Worm (Caenorhabditis elegans) whole organism, L4 larva: ENCODE data around the gene dmsr-15.

ENCODE experiments used
- F37D6.2 ChIP-seq: sonication (generic microtip); optimal IDR thresholded peaks from 2 replicates; lab custom pipeline; 2016; ENCODE audit warnings: mild to moderate bottlenecking, missing genetic modification characterization, missing compliant biosample characterization
- F44E2.7 ChIP-seq: fragments of 200-800 bp; sonication (Bioruptor generic); IDR thresholded peaks from 2 replicates; pipeline ENCODE4 v2.1.2; 2022; ENCODE audit warnings: missing genetic modification characterization, missing compliant biosample characterization
- ZK337.2 ChIP-seq: fragments of 200-800 bp; sonication (Bioruptor generic); IDR thresholded peaks from 2 replicates; pipeline ENCODE4 v1.3.6; 2022; ENCODE audit warnings: missing genetic modification reagents, missing genetic modification characterization, missing compliant biosample characterization
- aha-1 ChIP-seq: fragments of 150-350 bp; peaks from one replicate; lab custom pipeline; 2014; ENCODE audit warnings: missing biosample characterization, missing genetic modification characterization
- ama-1 ChIP-seq: fragments of 150-350 bp; optimal IDR thresholded peaks from 2 replicates; lab custom pipeline; 2014; ENCODE audit warnings: inconsistent platforms, mixed read lengths
- arid-1 ChIP-seq: fragments of 200-800 bp; sonication (Bioruptor generic); conservative IDR thresholded peaks from 2 replicates; pipeline ENCODE4 v1.3.6; 2022; ENCODE audit warnings: missing genetic modification reagents, missing genetic modification characterization, missing compliant biosample characterization
- attf-4 ChIP-seq: sonication (generic microtip); optimal IDR thresholded peaks from 3 replicates; lab custom pipeline; 2017; ENCODE audit warnings: missing biosample characterization, missing genetic modification characterization
- ceh-20 ChIP-seq: fragments of 200-800 bp; sonication (Bioruptor generic); IDR thresholded peaks from 2 replicates; pipeline ENCODE4 v1.3.6; 2022; ENCODE audit warnings: missing genetic modification reagents, missing genetic modification characterization, missing compliant biosample characterization
- ceh-28 ChIP-seq: fragments of 150-350 bp; optimal IDR thresholded peaks from 2 replicates; lab custom pipeline; 2014; ENCODE audit warnings: missing biosample characterization, missing genetic modification reagents, missing genetic modification characterization
- ces-1 ChIP-seq: fragments of 150-350 bp; sonication (generic microtip); optimal IDR thresholded peaks from 4 replicates; lab custom pipeline; 2014; ENCODE audit warnings: missing biosample characterization, missing genetic modification reagents, missing genetic modification characterization
- cey-2 ChIP-seq: sonication (generic microtip); optimal IDR thresholded peaks from 3 replicates; lab custom pipeline; 2017; ENCODE audit warnings: missing genetic modification characterization, mild to moderate bottlenecking, missing compliant biosample characterization, antibody characterized with exemption, borderline replicate concordance; ENCODE audit not compliant: insufficient read depth
- dmd-8 ChIP-seq: fragments of 200-800 bp; sonication (Bioruptor generic); IDR thresholded peaks from 2 replicates; pipeline ENCODE4 v1.3.6; 2022; ENCODE audit warnings: missing genetic modification characterization, missing compliant biosample characterization
- dve-1 ChIP-seq: sonication (generic microtip); optimal IDR thresholded peaks from 2 replicates; lab custom pipeline; 2017; ENCODE audit warnings: antibody characterized with exemption, mild to moderate bottlenecking, missing genetic modification characterization, missing compliant biosample characterization; ENCODE audit not compliant: insufficient read depth
- egl-43 ChIP-seq: fragments of 200-800 bp; sonication (Bioruptor generic); IDR thresholded peaks from 2 replicates; pipeline ENCODE4 v1.3.6; 2022; ENCODE audit warnings: missing genetic modification reagents, missing genetic modification characterization, missing compliant biosample characterization
- fkh-10 ChIP-seq: fragments of 150-350 bp; optimal IDR thresholded peaks from 2 replicates; lab custom pipeline; 2014; ENCODE audit warnings: missing biosample characterization, missing genetic modification reagents, missing genetic modification characterization
- gei-8 ChIP-seq: fragments of 200-800 bp; sonication (Bioruptor generic); optimal IDR thresholded peaks from 2 replicates; lab custom pipeline; 2018; ENCODE audit warnings: mild to moderate bottlenecking, missing genetic modification characterization, missing compliant biosample characterization
- hlh-30 ChIP-seq: sonication (generic microtip); optimal IDR thresholded peaks from 2 replicates; lab custom pipeline; 2017; ENCODE audit warnings: antibody characterized with exemption, mild to moderate bottlenecking, missing genetic modification characterization, missing compliant biosample characterization; ENCODE audit not compliant: insufficient read depth
- hmg-1.1 ChIP-seq: fragments of 200-800 bp; sonication (Bioruptor generic); IDR thresholded peaks from 2 replicates; pipeline ENCODE4 v1.3.6; 2022; ENCODE audit warnings: missing genetic modification reagents, missing genetic modification characterization, missing compliant biosample characterization
- jun-1 ChIP-seq: fragments of 150-350 bp; optimal IDR thresholded peaks from 2 replicates; lab custom pipeline; 2014; ENCODE audit warnings: missing biosample characterization, missing genetic modification reagents, missing genetic modification characterization
- lin-1 ChIP-seq: fragments of 200-800 bp; sonication (Bioruptor generic); IDR thresholded peaks from 2 replicates; pipeline ENCODE4 v1.3.6; 2022; ENCODE audit warnings: missing genetic modification reagents, missing genetic modification characterization, missing compliant biosample characterization
- lin-29 ChIP-seq: fragments of 200-800 bp; sonication (Bioruptor generic); IDR thresholded peaks from 2 replicates; pipeline ENCODE4 v1.3.6; 2022; ENCODE audit warnings: missing genetic modification reagents, missing genetic modification characterization, missing compliant biosample characterization
- mdl-1 ChIP-seq, 2 experiments: fragments of 150-350 bp in 1 of 2; sonication (generic microtip) in 1 of 2; optimal IDR thresholded peaks; 2 replicates each; lab custom pipeline; 2014 to 2017; ENCODE audit warnings: missing biosample characterization in 2 of 2, missing genetic modification characterization in 2 of 2
- mep-1 ChIP-seq: fragments of 150-350 bp; sonication (generic microtip); optimal IDR thresholded peaks from 3 replicates; lab custom pipeline; 2014; ENCODE audit warnings: missing biosample characterization, missing genetic modification characterization
- nhr-10 ChIP-seq: fragments of 150-350 bp; optimal IDR thresholded peaks from 2 replicates; lab custom pipeline; 2014; ENCODE audit warnings: missing biosample characterization, missing genetic modification characterization
- nhr-11 ChIP-seq: fragments of 150-350 bp; optimal IDR thresholded peaks from 2 replicates; lab custom pipeline; 2014; ENCODE audit warnings: missing biosample characterization, missing genetic modification characterization
- nhr-28 ChIP-seq: fragments of 150-350 bp; optimal IDR thresholded peaks from 2 replicates; lab custom pipeline; 2014; ENCODE audit warnings: missing biosample characterization, missing genetic modification characterization
- nhr-41 ChIP-seq: fragments of 200-800 bp; sonication (Bioruptor generic); IDR thresholded peaks from 2 replicates; pipeline ENCODE4 v1.3.6; 2022; ENCODE audit warnings: missing genetic modification reagents, missing genetic modification characterization, missing compliant biosample characterization
- nhr-48 ChIP-seq: sonication (generic microtip); optimal IDR thresholded peaks from 2 replicates; lab custom pipeline; 2016; ENCODE audit warnings: mild to moderate bottlenecking, missing genetic modification characterization, missing compliant biosample characterization
- nhr-77 ChIP-seq: fragments of 150-350 bp; optimal IDR thresholded peaks from 2 replicates; lab custom pipeline; 2014; ENCODE audit warnings: missing biosample characterization, missing genetic modification characterization
- pqm-1 ChIP-seq: sonication (generic microtip); optimal IDR thresholded peaks from 2 replicates; lab custom pipeline; 2017; ENCODE audit warnings: missing biosample characterization, missing genetic modification characterization
- saeg-2 ChIP-seq: fragments of 200-800 bp; sonication (Bioruptor generic); IDR thresholded peaks from 2 replicates; pipeline ENCODE4 v1.3.6; 2022; ENCODE audit warnings: missing genetic modification reagents, missing genetic modification characterization, missing compliant biosample characterization
- set-16 ChIP-seq: fragments of 200-800 bp; sonication (Bioruptor generic); IDR thresholded peaks from 2 replicates; pipeline ENCODE4 v1.3.6; 2022; ENCODE audit warnings: missing genetic modification reagents, missing genetic modification characterization, missing compliant biosample characterization
- snpc-1.2 ChIP-seq: fragments of 200-800 bp; sonication (Bioruptor generic); IDR thresholded peaks from 2 replicates; pipeline ENCODE4 v1.3.6; 2022; ENCODE audit warnings: missing genetic modification reagents, missing genetic modification characterization, missing compliant biosample characterization
- snpc-4 ChIP-seq: fragments of 150-350 bp; optimal IDR thresholded peaks from 2 replicates; lab custom pipeline; 2014; ENCODE audit warnings: missing biosample characterization, missing genetic modification characterization
- spr-1 ChIP-seq: sonication (generic microtip); optimal IDR thresholded peaks from 2 replicates; lab custom pipeline; 2016; ENCODE audit warnings: mild to moderate bottlenecking, missing genetic modification characterization, missing compliant biosample characterization
- unc-39 ChIP-seq: sonication (generic microtip); optimal IDR thresholded peaks from 2 replicates; lab custom pipeline; 2017; ENCODE audit warnings: missing biosample characterization, missing genetic modification characterization
- unc-62 ChIP-seq, 3 experiments: fragments of 150-350 bp in 1 of 3; sonication (generic microtip); optimal IDR thresholded peaks in 2 of 3; peaks in 1 of 3; 1 replicate in 1 of 3; 2 replicates in 2 of 3; lab custom pipeline; 2014 to 2017; ENCODE audit warnings: missing biosample characterization in 3 of 3, missing genetic modification characterization in 3 of 3, missing genetic modification reagents in 3 of 3, missing genotype in 1 of 3
- vab-7 ChIP-seq: fragments of 200-800 bp; sonication (Bioruptor generic); IDR thresholded peaks from 2 replicates; pipeline ENCODE4 v1.3.6; 2022; ENCODE audit warnings: missing genetic modification reagents, missing genetic modification characterization, missing compliant biosample characterization
- zip-11 ChIP-seq: fragments of 200-800 bp; sonication (Bioruptor generic); IDR thresholded peaks from 2 replicates; pipeline ENCODE4 v1.3.6; 2022; ENCODE audit warnings: missing genetic modification characterization, missing compliant biosample characterization
- ztf-11 ChIP-seq: fragments of 150-350 bp; optimal IDR thresholded peaks from 2 replicates; lab custom pipeline; 2014; ENCODE audit warnings: missing biosample characterization, missing genetic modification characterization
- ztf-7 ChIP-seq: fragments of 150-350 bp; optimal IDR thresholded peaks from 2 replicates; lab custom pipeline; 2014; ENCODE audit warnings: missing biosample characterization, missing genetic modification characterization

The dmsr-15 gene

DNA sequence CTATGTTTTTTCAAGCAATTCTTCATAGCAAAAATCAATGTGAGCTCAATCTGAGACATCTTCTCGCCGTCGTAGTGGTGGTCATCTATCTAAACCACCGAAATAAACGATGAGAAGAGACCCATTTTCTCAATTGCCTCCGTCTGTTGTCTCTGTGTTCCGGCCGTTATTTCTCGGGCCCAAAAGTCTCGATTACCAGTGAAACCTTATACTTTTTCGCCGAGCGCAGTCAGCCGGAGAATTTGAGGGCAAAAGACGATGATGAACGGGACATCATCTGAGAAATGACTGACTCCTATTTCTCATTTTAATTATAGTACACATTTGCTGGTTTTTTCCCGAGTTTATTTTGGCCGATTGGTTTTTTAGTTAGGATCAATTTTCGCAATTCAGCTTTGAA, 47.1 kb upstream of the dmsr-15 start:
- no peak for TF ChIP-seq hlh-30
- TF ChIP-seq, all 104 proteins: peak for 0

DNA sequence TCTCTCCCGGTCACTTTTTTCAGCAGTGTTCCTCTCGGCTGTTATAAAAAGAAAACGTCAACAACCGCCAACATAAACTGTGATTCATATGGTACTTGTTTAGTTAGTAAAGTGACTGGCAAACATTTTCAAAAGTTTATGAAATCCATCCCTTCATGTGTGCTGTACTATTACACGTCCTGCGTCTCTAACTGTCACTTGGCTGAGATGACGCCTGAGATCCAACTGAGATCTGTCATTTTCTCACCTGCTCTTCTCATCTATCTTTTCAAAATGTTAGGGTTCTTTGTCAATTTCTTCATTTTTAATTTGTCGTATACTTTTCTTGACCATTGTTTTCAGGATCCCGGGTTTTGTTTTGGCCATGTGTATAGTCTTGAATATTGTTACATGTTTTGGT, 46.0 kb upstream of the dmsr-15 start:
- peak; percentile 26 for TF ChIP-seq aha-1 (tag; lab: Kevin White, UChicago)
- no peak for TF ChIP-seq mdl-1 (tag; optimal IDR thresholded peaks at IDR 0.05; lab: Kevin White, UChicago)
- TF ChIP-seq hmg-1.1 = 0 out of 2 replicates have a peak, but pooled peaks have one; percentile 18
- TF ChIP-seq unc-62 (GFP tag; optimal IDR thresholded peaks at IDR 0.05 in 1 of 2; lab: Kevin White, UChicago) = peak in 1 of 2 experiments; percentile 9
- no peak for TF ChIP-seq unc-62 (tag; optimal IDR thresholded peaks at IDR 0.05; lab: Kevin White, UChicago)
- TF ChIP-seq jun-1 (tag; lab: Kevin White, UChicago) = no peak
- TF ChIP-seq, all 104 proteins: peak for 3

DNA sequence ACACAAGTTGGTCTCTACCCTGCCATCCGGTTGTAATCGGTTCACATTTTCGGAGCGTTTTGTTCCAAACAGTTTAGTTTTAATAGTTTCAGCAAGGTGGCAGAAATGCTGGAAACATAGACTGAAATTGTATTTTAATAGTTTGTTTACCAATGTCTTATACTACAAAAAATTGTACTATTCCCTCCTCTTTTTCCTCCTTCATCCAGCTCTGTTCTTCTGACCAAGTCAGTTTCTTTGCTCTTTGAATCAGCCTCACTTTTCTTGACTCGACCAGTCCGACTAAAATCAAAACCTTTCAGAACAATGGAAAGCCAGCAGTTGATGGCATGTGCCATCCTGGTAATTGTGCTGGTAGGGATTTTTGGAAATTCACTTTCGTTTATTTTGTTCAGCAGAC, 41.3 kb upstream of the dmsr-15 start, which contains the start of gene frpr-18:
Gene frpr-18 (plus strand): TSS at position 301 of the 400 bp plus-strand sequence.
- no peak for TF ChIP-seq hlh-30
- no peak for TF ChIP-seq F37D6.2 (tag; lab: Kevin White, UChicago)

DNA sequence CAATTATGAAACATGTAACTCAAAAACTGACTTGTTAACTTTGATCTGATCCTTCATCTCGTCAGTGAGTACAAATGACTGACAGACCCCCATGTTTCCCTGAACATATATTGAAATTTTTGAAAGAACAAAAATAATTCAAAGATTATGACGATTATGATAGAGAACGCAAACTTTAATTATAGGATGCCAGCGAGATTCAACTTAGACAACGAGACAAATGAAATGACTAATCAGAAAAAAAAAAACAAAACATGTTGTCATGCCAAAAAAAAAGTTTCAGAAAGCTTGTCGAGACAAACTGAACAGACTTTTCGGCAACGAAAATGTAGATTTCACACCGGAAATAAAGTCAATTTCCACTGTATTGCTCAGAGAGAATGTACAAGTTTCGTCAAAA, 26.0 kb upstream of the dmsr-15 start, which contains the start of gene gpa-10:
Gene gpa-10 (minus strand): TSS at position 101 of the 400 bp plus-strand sequence.
- TF ChIP-seq ceh-28 (no peak), unc-39 (tag; lab: Kevin White, UChicago) (no peak), nhr-41 (GFP tag; lab: Robert Waterston, UW) (no peak), set-16 (GFP tag; lab: Robert Waterston, UW) (no peak), arid-1 (GFP tag; lab: Robert Waterston, UW) (no peak), nhr-10 (no peak), saeg-2 (GFP tag; lab: Robert Waterston, UW) (no peak), nhr-28 (tag; lab: Kevin White, UChicago) (no peak), zip-11 (GFP tag; lab: Robert Waterston, UW) (no peak), mdl-1 (tag; optimal IDR thresholded peaks at IDR 0.05; lab: Kevin White, UChicago) (no peak), ama-1 (lab: Kevin White, UChicago) (no peak), ces-1 (no peak), lin-29 (GFP tag; lab: Robert Waterston, UW) (no peak), nhr-48 (no peak), lin-1 (no peak), attf-4 (tag; lab: Kevin White, UChicago) (no peak), fkh-10 (no peak), gei-8 (GFP tag; lab: Kevin White, UChicago) (no peak), F37D6.2 (tag; lab: Kevin White, UChicago) (no peak)
- TF ChIP-seq, all 104 proteins: peak for 0

DNA sequence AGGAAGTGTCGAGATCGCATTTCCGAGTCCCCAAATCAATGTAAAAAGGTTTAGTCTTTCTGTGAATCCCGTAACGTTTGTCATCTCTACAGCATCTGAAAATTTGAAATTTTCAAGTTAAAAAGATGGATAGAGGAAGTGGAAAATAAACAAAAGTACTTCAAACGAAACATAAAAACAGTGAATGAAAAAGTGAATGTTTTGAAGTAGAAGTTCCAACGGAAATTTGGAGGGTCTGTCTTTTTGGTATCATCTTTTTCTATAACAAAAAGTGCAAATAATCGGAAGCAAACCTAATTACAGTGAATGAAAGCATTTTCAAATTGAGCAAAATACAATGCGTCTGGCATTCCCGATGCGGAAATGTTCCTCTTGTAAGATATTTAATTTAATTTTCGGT, 17.8 kb upstream of the dmsr-15 start, which contains the start of gene lgc-54:
Gene lgc-54 (minus strand): TSS at position 101 of the 400 bp plus-strand sequence.
- TF ChIP-seq nhr-11 (no peak), aha-1 (tag; lab: Kevin White, UChicago) (peak; percentile 82)
- TF ChIP-seq, all 104 proteins: peak for 1

DNA sequence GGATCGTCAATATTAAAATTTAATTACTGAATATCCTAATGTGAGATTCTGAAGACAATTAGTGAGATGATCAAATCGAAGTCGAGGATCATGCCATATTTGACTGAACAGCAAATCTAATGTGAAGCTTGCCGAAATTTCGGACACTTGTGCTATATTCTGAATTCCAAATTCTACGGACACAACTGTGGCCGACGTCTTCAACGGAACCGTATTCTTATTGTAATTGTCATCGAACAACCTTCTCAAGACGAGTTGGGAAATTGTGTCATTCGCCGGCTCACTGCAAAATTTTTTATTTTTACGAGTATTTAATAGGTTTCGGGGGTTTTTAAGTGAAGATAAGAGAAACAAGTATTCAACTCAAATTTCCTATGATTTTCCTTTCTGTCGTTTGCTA, 13.8 kb upstream of the dmsr-15 start, which contains the start of gene T15B7.1:
Gene T15B7.1 (plus strand): TSS at position 301 of the 400 bp plus-strand sequence.
- TF ChIP-seq ceh-20 (GFP tag; lab: Robert Waterston, UW) (no peak), ztf-11 (no peak), ceh-28 (no peak), snpc-1.2 (GFP tag; lab: Robert Waterston, UW) (no peak), F44E2.7 (GFP tag; lab: Robert Waterston, UW) (no peak)

DNA sequence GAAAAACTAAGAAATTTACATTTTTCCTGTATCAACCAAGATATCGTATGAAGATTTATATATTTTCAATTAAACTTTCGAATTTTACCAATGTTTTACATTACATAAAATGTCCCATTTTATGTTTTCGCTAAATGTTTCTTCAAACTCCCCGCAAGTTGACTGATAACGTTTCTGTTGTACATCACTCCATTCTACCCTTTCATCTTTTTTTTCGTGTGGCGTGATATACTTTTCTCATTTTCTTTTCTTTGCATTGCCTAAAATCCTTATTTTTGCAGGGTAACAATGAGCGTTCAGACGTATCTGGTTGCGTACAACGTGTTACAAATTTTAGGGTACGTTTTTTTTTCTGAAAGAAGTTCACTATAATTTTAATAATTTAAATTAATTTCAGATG, 10.3 kb upstream of the dmsr-15 start, which contains the start of gene hpo-8:
Gene hpo-8 (plus strand): TSS at position 282 of the 400 bp plus-strand sequence.
- TF ChIP-seq mep-1 (no peak), vab-7 (GFP tag; lab: Robert Waterston, UW) (no peak), ztf-7 (tag; lab: Kevin White, UChicago) (no peak), snpc-4 (tag; lab: Kevin White, UChicago) (no peak), pqm-1 (tag; lab: Kevin White, UChicago) (peak; percentile 38), ces-1 (no peak), dve-1 (peak; percentile 0), cey-2 (tag; lab: Kevin White, UChicago) (no peak), dmd-8 (GFP tag; lab: Robert Waterston, UW) (no peak), aha-1 (tag; lab: Kevin White, UChicago) (no peak), nhr-77 (tag; lab: Kevin White, UChicago) (peak; percentile 37), nhr-11 (no peak), ZK337.2 (no peak), egl-43 (GFP tag; lab: Robert Waterston, UW) (no peak), spr-1 (tag; lab: Kevin White, UChicago) (no peak)
